Fruit fly (Drosophila melanogaster): ENCODE results near the gene CG6996.

DNA sequence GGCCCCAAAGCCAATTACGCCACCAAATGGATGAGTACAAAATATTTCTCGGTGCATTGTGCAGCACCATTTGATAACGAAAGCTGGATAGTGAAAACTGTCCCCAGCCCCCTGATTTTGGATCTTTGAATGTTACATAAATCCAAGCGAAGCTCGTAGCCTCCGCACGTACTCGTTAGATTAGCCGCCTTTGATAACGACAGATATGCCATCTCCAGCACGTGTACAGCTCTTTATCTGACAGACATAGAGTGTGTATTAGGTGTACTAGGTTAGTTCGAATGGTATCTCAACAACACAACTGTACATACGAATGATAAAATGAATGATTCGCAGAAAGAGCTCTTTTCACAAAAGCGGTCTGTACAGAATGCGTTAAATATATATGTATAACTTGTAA lies 11.0 kb upstream of the CG6996 start:
- no peak for TF ChIP-seq EcR (GFP tag; optimal IDR thresholded peaks at IDR 0.05)
- TF ChIP-seq CG8478 (optimal IDR thresholded peaks at IDR 0.05): no peak
- no peak for TF ChIP-seq usp (GFP tag; optimal IDR thresholded peaks at IDR 0.05)
- no peak for TF ChIP-seq psq (optimal IDR thresholded peaks at IDR 0.05)
- TF ChIP-seq Dll (optimal IDR thresholded peaks at IDR 0.05): no peak
- TF ChIP-seq pan (optimal IDR thresholded peaks at IDR 0.05): no peak
